Worm (Caenorhabditis elegans) whole organism, L4 larva: ENCODE data around the gene phy-2.
A peak's percentile ranks its signal among the peaks of the same experiment; 100 is the strongest.

ENCODE experiments used
- D1046.2 ChIP-seq: fragments of 200-800 bp; sonication (Bioruptor generic); IDR thresholded peaks from 2 replicates; pipeline ENCODE4 v1.3.6; 2022; ENCODE audit warnings: missing genetic modification characterization, missing compliant biosample characterization
- ZK546.5 ChIP-seq, 2 experiments: sonication (generic microtip); optimal IDR thresholded peaks; 2 replicates each; lab custom pipeline; 2017; ENCODE audit warnings: missing biosample characterization in 2 of 2, missing genetic modification characterization in 2 of 2
- aha-1 ChIP-seq: fragments of 150-350 bp; peaks from one replicate; lab custom pipeline; 2014; ENCODE audit warnings: missing biosample characterization, missing genetic modification characterization
- arid-1 ChIP-seq: fragments of 200-800 bp; sonication (Bioruptor generic); conservative IDR thresholded peaks from 2 replicates; pipeline ENCODE4 v1.3.6; 2022; ENCODE audit warnings: missing genetic modification reagents, missing genetic modification characterization, missing compliant biosample characterization
- daf-16 ChIP-seq, 3 experiments: sonication (generic microtip); optimal IDR thresholded peaks; 2 replicates each; lab custom pipeline; 2016 to 2017; ENCODE audit warnings: missing genetic modification characterization in 3 of 3, missing genetic modification reagents in 3 of 3, mild to moderate bottlenecking in 2 of 3, missing compliant biosample characterization in 2 of 3, missing biosample characterization in 1 of 3, moderate library complexity in 1 of 3
- dmd-6 ChIP-seq: fragments of 200-800 bp; sonication (Bioruptor generic); IDR thresholded peaks from 2 replicates; pipeline ENCODE4 v1.3.6; 2022; ENCODE audit warnings: missing genetic modification reagents, missing genetic modification characterization, missing compliant biosample characterization
- egl-27 ChIP-seq: sonication (generic microtip); optimal IDR thresholded peaks from 3 replicates; lab custom pipeline; 2017; ENCODE audit warnings: missing biosample characterization, missing genetic modification reagents, missing genetic modification characterization
- fos-1 ChIP-seq: fragments of 150-350 bp; optimal IDR thresholded peaks from 2 replicates; lab custom pipeline; 2014; ENCODE audit warnings: missing biosample characterization, missing genetic modification characterization
- gei-8 ChIP-seq: fragments of 200-800 bp; sonication (Bioruptor generic); optimal IDR thresholded peaks from 2 replicates; lab custom pipeline; 2018; ENCODE audit warnings: mild to moderate bottlenecking, missing genetic modification characterization, missing compliant biosample characterization
- hif-1 ChIP-seq, 2 experiments: sonication (generic microtip); optimal IDR thresholded peaks; 2 replicates each; lab custom pipeline; 2016 to 2017; ENCODE audit warnings: missing compliant biosample characterization in 2 of 2, missing genetic modification characterization in 2 of 2, missing genetic modification reagents in 2 of 2, missing genotype in 2 of 2, mild to moderate bottlenecking in 1 of 2
- hlh-11 ChIP-seq: fragments of 200-800 bp; sonication (Bioruptor generic); optimal IDR thresholded peaks from 2 replicates; lab custom pipeline; 2018; ENCODE audit warnings: mild to moderate bottlenecking, missing genetic modification characterization, missing compliant biosample characterization
- lin-15B ChIP-seq: fragments of 150-350 bp; sonication (generic microtip); optimal IDR thresholded peaks from 3 replicates; lab custom pipeline; 2014; ENCODE audit warnings: missing biosample characterization, missing genetic modification characterization
- nhr-28 ChIP-seq: fragments of 150-350 bp; optimal IDR thresholded peaks from 2 replicates; lab custom pipeline; 2014; ENCODE audit warnings: missing biosample characterization, missing genetic modification characterization
- pqm-1 ChIP-seq: sonication (generic microtip); optimal IDR thresholded peaks from 2 replicates; lab custom pipeline; 2017; ENCODE audit warnings: missing biosample characterization, missing genetic modification characterization
- set-16 ChIP-seq: fragments of 200-800 bp; sonication (Bioruptor generic); IDR thresholded peaks from 2 replicates; pipeline ENCODE4 v1.3.6; 2022; ENCODE audit warnings: missing genetic modification reagents, missing genetic modification characterization, missing compliant biosample characterization
- vab-7 ChIP-seq: fragments of 200-800 bp; sonication (Bioruptor generic); IDR thresholded peaks from 2 replicates; pipeline ENCODE4 v1.3.6; 2022; ENCODE audit warnings: missing genetic modification reagents, missing genetic modification characterization, missing compliant biosample characterization
- zfp-2 ChIP-seq: sonication (generic microtip); optimal IDR thresholded peaks from 2 replicates; lab custom pipeline; 2016; ENCODE audit warnings: mild to moderate bottlenecking, missing genetic modification characterization, missing compliant biosample characterization
- zip-2 ChIP-seq: fragments of 150-350 bp; optimal IDR thresholded peaks from 2 replicates; lab custom pipeline; 2014; ENCODE audit warnings: missing biosample characterization, missing genetic modification characterization

phy-2 gene

ce11 chrIV:12165432-12166078 is 50.2 kb downstream of the phy-2 start:
- TF ChIP-seq ZK546.5 (tag; optimal IDR thresholded peaks at IDR 0.05; lab: Kevin White, UChicago): no peak
- TF ChIP-seq zip-2 (tag; lab: Kevin White, UChicago): no peak
- TF ChIP-seq daf-16 (GFP tag; optimal IDR thresholded peaks at IDR 0.05; lab: Kevin White, UChicago): no peak
- peak; percentile 14 for TF ChIP-seq daf-16 (tag; optimal IDR thresholded peaks at IDR 0.05; lab: Kevin White, UChicago)
- TF ChIP-seq arid-1 (GFP tag; lab: Robert Waterston, UW): no peak
- TF ChIP-seq set-16: no peak
- TF ChIP-seq pqm-1 (tag; lab: Kevin White, UChicago): peak; percentile 13
- no peak for TF ChIP-seq hif-1 (tag; optimal IDR thresholded peaks at IDR 0.05; lab: Kevin White, UChicago)
- peak; percentile 28 for TF ChIP-seq nhr-28 (tag; lab: Kevin White, UChicago)
- TF ChIP-seq aha-1 (tag; lab: Kevin White, UChicago): peak; percentile 55
- TF ChIP-seq vab-7 (GFP tag; lab: Robert Waterston, UW): no peak
- no peak for TF ChIP-seq gei-8 (GFP tag; lab: Kevin White, UChicago)
- no peak for TF ChIP-seq lin-15B (tag; lab: Kevin White, UChicago)
- TF ChIP-seq D1046.2 (GFP tag; lab: Robert Waterston, UW): no peak
- TF ChIP-seq fos-1 (tag; lab: Kevin White, UChicago): no peak
- TF ChIP-seq dmd-6 (GFP tag; lab: Robert Waterston, UW): peak; percentile 24; the same call in 1 of the 2 replicates
- TF ChIP-seq egl-27 (tag; lab: Kevin White, UChicago): no peak
- TF ChIP-seq hlh-11 (tag; lab: Kevin White, UChicago): peak; percentile 5

- TF ChIP-seq aha-1 (tag; lab: Kevin White, UChicago) (peak; percentile 94), zfp-2 (tag; lab: Kevin White, UChicago) (no peak)
Measured at ce11 chrIV:12162732-12163131, 53.1 kb downstream of the phy-2 start.
